Worm (Caenorhabditis elegans): ENCODE results near the gene D2023.3.

ce11 chrV:11858299-11858698, 46.5 kb upstream of the D2023.3 start:
- TF ChIP-seq F13H6.1 (tag; optimal IDR thresholded peaks at IDR 0.05) (no peak), nhr-6 (tag; optimal IDR thresholded peaks at IDR 0.05) (no peak), lsy-2 (tag; optimal IDR thresholded peaks at IDR 0.05) (no peak), blmp-1 (tag; optimal IDR thresholded peaks at IDR 0.05; ENCODE audit: insufficient read depth) (no peak), nhr-77 (tag; optimal IDR thresholded peaks at IDR 0.05) (no peak)

Measured in whole organism, L2 larva.